Worm (Caenorhabditis elegans): ENCODE data around the gene C35A5.3.
A peak's percentile ranks its signal among the peaks of the same experiment; 100 is the strongest.

The C35A5.3 gene

ce11 chrV:10489998-10490397, 11.2 kb downstream of the C35A5.3 start, which contains the start of gene ncx-5:
TSS of gene ncx-5 (minus strand) at chrV:10490098.
- TF ChIP-seq jun-1 (tag; optimal IDR thresholded peaks at IDR 0.05) (no peak), nhr-237 (tag; optimal IDR thresholded peaks at IDR 0.05) (no peak), aly-2 (tag; optimal IDR thresholded peaks at IDR 0.05) (no peak), ztf-4 (tag; optimal IDR thresholded peaks at IDR 0.05) (no peak), ceh-82 (tag; optimal IDR thresholded peaks at IDR 0.05) (no peak), eor-1 (tag; optimal IDR thresholded peaks at IDR 0.05) (no peak), elt-3 (tag; optimal IDR thresholded peaks at IDR 0.05) (no peak), fkh-2 (tag; optimal IDR thresholded peaks at IDR 0.05) (no peak), tbx-2 (tag; optimal IDR thresholded peaks at IDR 0.05) (no peak), snpc-4 (tag; optimal IDR thresholded peaks at IDR 0.05) (no peak), lin-39 (tag; optimal IDR thresholded peaks at IDR 0.05) (no peak), ceh-16 (tag; optimal IDR thresholded peaks at IDR 0.05) (no peak)

- TF ChIP-seq pqm-1 (tag; optimal IDR thresholded peaks at IDR 0.05): peak; percentile 59
- TF ChIP-seq elt-2 (tag; optimal IDR thresholded peaks at IDR 0.05): peak; percentile 73
- no peak for TF ChIP-seq daf-12 (tag; optimal IDR thresholded peaks at IDR 0.05)
Measured at ce11 chrV:10485389-10485788, 15.8 kb downstream of the C35A5.3 start.

ce11 chrV:10484640-10485039, 16.6 kb downstream of the C35A5.3 start, which contains the start of gene Y32F6B.1:
TSS of gene Y32F6B.1 (minus strand) at chrV:10484740.
- TF ChIP-seq lin-39 (tag; optimal IDR thresholded peaks at IDR 0.05): no peak
- TF ChIP-seq ama-1 (optimal IDR thresholded peaks at IDR 0.05): no peak
- no peak for TF ChIP-seq zag-1 (tag; optimal IDR thresholded peaks at IDR 0.05)
- TF ChIP-seq elt-3 (tag; optimal IDR thresholded peaks at IDR 0.05): no peak
- no peak for TF ChIP-seq nhr-11 (tag; optimal IDR thresholded peaks at IDR 0.05)
- no peak for TF ChIP-seq nhr-43 (tag; optimal IDR thresholded peaks at IDR 0.05; ENCODE audit: poor library complexity, severe bottlenecking)
- TF ChIP-seq nfya-1 (tag; optimal IDR thresholded peaks at IDR 0.05; ENCODE audit: insufficient read depth): no peak

- TF ChIP-seq nhr-23 (tag; optimal IDR thresholded peaks at IDR 0.05): no peak
- TF ChIP-seq elt-2 (tag; optimal IDR thresholded peaks at IDR 0.05): peak; percentile 85
- TF ChIP-seq pqm-1 (tag; optimal IDR thresholded peaks at IDR 0.05): peak; percentile 16
- TF ChIP-seq mdl-1 (tag; optimal IDR thresholded peaks at IDR 0.05): no peak
Measured at ce11 chrV:10483995-10484394, 17.2 kb downstream of the C35A5.3 start.

ce11 chrV:10478097-10478828, 22.9 kb downstream of the C35A5.3 start, which contains the start of the genes crp-1 and Y32F6B.9:
TSS of gene crp-1 (plus strand) at chrV:10478564.
TSS of gene Y32F6B.9 (plus strand) at chrV:10478699.
- TF ChIP-seq lin-15B (tag; optimal IDR thresholded peaks at IDR 0.05): no peak
- TF ChIP-seq mml-1 (tag; optimal IDR thresholded peaks at IDR 0.05): no peak
- TF ChIP-seq pqm-1 (tag; optimal IDR thresholded peaks at IDR 0.05): peak; percentile 15
- peak; percentile 7 for TF ChIP-seq pha-4 (tag; optimal IDR thresholded peaks at IDR 0.05)
- TF ChIP-seq elt-2 (tag; optimal IDR thresholded peaks at IDR 0.05): peak; percentile 27
- no peak for TF ChIP-seq daf-12 (tag; optimal IDR thresholded peaks at IDR 0.05)
- TF ChIP-seq zag-1 (tag; optimal IDR thresholded peaks at IDR 0.05): no peak

- TF ChIP-seq pha-4 (tag; optimal IDR thresholded peaks at IDR 0.05): peak; percentile 46
- no peak for TF ChIP-seq skn-1 (tag; optimal IDR thresholded peaks at IDR 0.05)
- no peak for TF ChIP-seq ztf-11 (tag; optimal IDR thresholded peaks at IDR 0.05)
- TF ChIP-seq ztf-4 (tag; optimal IDR thresholded peaks at IDR 0.05): no peak
- TF ChIP-seq elt-2 (tag; optimal IDR thresholded peaks at IDR 0.05): no peak
- TF ChIP-seq nhr-23 (tag; optimal IDR thresholded peaks at IDR 0.05): no peak
- no peak for TF ChIP-seq snpc-4 (tag; optimal IDR thresholded peaks at IDR 0.05)
- TF ChIP-seq unc-39 (tag; optimal IDR thresholded peaks at IDR 0.05): no peak
- peak in 1 of 2 experiments; percentile 22 for TF ChIP-seq eor-1 (tag; optimal IDR thresholded peaks at IDR 0.05)
- peak; percentile 95 for TF ChIP-seq ama-1 (optimal IDR thresholded peaks at IDR 0.05)
Measured at ce11 chrV:10476864-10477443, 24.2 kb downstream of the C35A5.3 start.

Data from whole organism, L3 larva.